Worm (Caenorhabditis elegans) whole organism, mixed stage, embryonic: Measurements from ENCODE around the gene F41H8.1.
A peak's percentile ranks its signal among the peaks of the same experiment; 100 is the strongest.

Source experiments
- M03D4.4 ChIP-seq: sonication (generic microtip); optimal IDR thresholded peaks from 2 replicates; lab custom pipeline; 2017; ENCODE audit warnings: mild to moderate bottlenecking, missing genetic modification characterization, missing compliant biosample characterization
- bed-3 ChIP-seq: fragments of 200-800 bp; sonication (Bioruptor generic); optimal IDR thresholded peaks from 3 replicates; lab custom pipeline; 2018; ENCODE audit warnings: mild to moderate bottlenecking, missing genetic modification characterization, moderate library complexity, missing compliant biosample characterization
- blmp-1 ChIP-seq: fragments of 150-350 bp; optimal IDR thresholded peaks from 2 replicates; lab custom pipeline; 2014; ENCODE audit warnings: missing biosample characterization, missing genetic modification characterization
- ceh-39 ChIP-seq: fragments of 150-350 bp; optimal IDR thresholded peaks from 2 replicates; lab custom pipeline; 2014; ENCODE audit warnings: missing biosample characterization, missing genetic modification characterization
- ceh-43 ChIP-seq: fragments of 200-800 bp; sonication (Bioruptor generic); optimal IDR thresholded peaks from 2 replicates; lab custom pipeline; 2018; ENCODE audit warnings: mild to moderate bottlenecking, missing genetic modification characterization, moderate library complexity, missing compliant biosample characterization
- ceh-83 ChIP-seq: fragments of 200-800 bp; sonication (Bioruptor generic); optimal IDR thresholded peaks from 2 replicates; lab custom pipeline; 2018; ENCODE audit warnings: mild to moderate bottlenecking, missing genetic modification characterization, missing compliant biosample characterization
- ces-1 ChIP-seq: fragments of 150-350 bp; optimal IDR thresholded peaks from 2 replicates; lab custom pipeline; 2014; ENCODE audit warnings: missing biosample characterization, missing genetic modification reagents, missing genetic modification characterization
- cnd-1 ChIP-seq: fragments of 200-800 bp; sonication (Bioruptor generic); optimal IDR thresholded peaks from 2 replicates; lab custom pipeline; 2018; ENCODE audit warnings: mild to moderate bottlenecking, missing genetic modification characterization, missing compliant biosample characterization
- drap-1 ChIP-seq: fragments of 200-800 bp; sonication (Bioruptor generic); optimal IDR thresholded peaks from 3 replicates; lab custom pipeline; 2018; ENCODE audit warnings: mild to moderate bottlenecking, missing genetic modification characterization, missing compliant biosample characterization
- elt-1 ChIP-seq: sonication (generic microtip); optimal IDR thresholded peaks from 2 replicates; lab custom pipeline; 2017; ENCODE audit warnings: missing genetic modification characterization, mild to moderate bottlenecking, missing compliant biosample characterization, antibody characterized with exemption, moderate library complexity, borderline replicate concordance; ENCODE audit not compliant: insufficient read depth
- elt-3 ChIP-seq: fragments of 150-350 bp; optimal IDR thresholded peaks from 2 replicates; lab custom pipeline; 2014; ENCODE audit warnings: missing biosample characterization, missing genetic modification characterization
- flh-1 ChIP-seq: fragments of 200-800 bp; sonication (Bioruptor generic); optimal IDR thresholded peaks from 2 replicates; lab custom pipeline; 2018; ENCODE audit warnings: mild to moderate bottlenecking, missing genetic modification characterization, moderate library complexity, missing compliant biosample characterization
- ham-2 ChIP-seq: fragments of 200-800 bp; sonication (Bioruptor generic); optimal IDR thresholded peaks from 2 replicates; lab custom pipeline; 2018; ENCODE audit warnings: mild to moderate bottlenecking, missing genetic modification characterization, missing compliant biosample characterization
- hlh-1 ChIP-seq: fragments of 150-350 bp; optimal IDR thresholded peaks from 2 replicates; lab custom pipeline; 2014; ENCODE audit warnings: missing biosample characterization, missing genetic modification reagents, missing genetic modification characterization
- lin-13 ChIP-seq: fragments of 150-350 bp; optimal IDR thresholded peaks from 2 replicates; lab custom pipeline; 2014; ENCODE audit warnings: missing biosample characterization, missing genetic modification characterization
- lin-32 ChIP-seq: fragments of 200-800 bp; sonication (Bioruptor generic); optimal IDR thresholded peaks from 2 replicates; lab custom pipeline; 2018; ENCODE audit warnings: mild to moderate bottlenecking, missing genetic modification characterization, missing compliant biosample characterization
- lsy-2 ChIP-seq: fragments of 150-350 bp; optimal IDR thresholded peaks from 2 replicates; lab custom pipeline; 2014; ENCODE audit warnings: missing biosample characterization, missing genetic modification characterization
- mab-5 ChIP-seq: fragments of 150-350 bp; optimal IDR thresholded peaks from 2 replicates; lab custom pipeline; 2014; ENCODE audit warnings: missing biosample characterization, missing genetic modification characterization
- mep-1 ChIP-seq: fragments of 150-350 bp; optimal IDR thresholded peaks from 2 replicates; lab custom pipeline; 2017; ENCODE audit warnings: missing biosample characterization, missing genetic modification reagents, missing genetic modification characterization, inconsistent platforms
- mls-2 ChIP-seq: sonication (generic microtip); optimal IDR thresholded peaks from 2 replicates; lab custom pipeline; 2016; ENCODE audit warnings: mild to moderate bottlenecking, missing genetic modification characterization, moderate library complexity, missing compliant biosample characterization
- nhr-12 ChIP-seq: fragments of 150-350 bp; optimal IDR thresholded peaks from 2 replicates; lab custom pipeline; 2014; ENCODE audit warnings: missing biosample characterization, missing genetic modification characterization
- nhr-2 ChIP-seq: fragments of 150-350 bp; optimal IDR thresholded peaks from 2 replicates; lab custom pipeline; 2014; ENCODE audit warnings: missing biosample characterization, missing genetic modification characterization
- nhr-237 ChIP-seq: fragments of 150-350 bp; optimal IDR thresholded peaks from 2 replicates; lab custom pipeline; 2014; ENCODE audit warnings: missing biosample characterization, missing genetic modification characterization
- nhr-28 ChIP-seq: fragments of 150-350 bp; optimal IDR thresholded peaks from 2 replicates; lab custom pipeline; 2014; ENCODE audit warnings: missing biosample characterization, missing genetic modification characterization
- nhr-76 ChIP-seq: sonication (generic microtip); optimal IDR thresholded peaks from 2 replicates; lab custom pipeline; 2017; ENCODE audit warnings: missing biosample characterization, missing genetic modification characterization
- snpc-4 ChIP-seq: fragments of 150-350 bp; optimal IDR thresholded peaks from 2 replicates; lab custom pipeline; 2014; ENCODE audit warnings: missing biosample characterization, missing genetic modification characterization
- sptf-1 ChIP-seq: sonication (generic microtip); optimal IDR thresholded peaks from 2 replicates; lab custom pipeline; 2017; ENCODE audit warnings: mild to moderate bottlenecking, missing genetic modification characterization, moderate library complexity, missing compliant biosample characterization
- tbx-8 ChIP-seq: fragments of 200-800 bp; sonication (Bioruptor generic); optimal IDR thresholded peaks from 2 replicates; lab custom pipeline; 2018; ENCODE audit warnings: mild to moderate bottlenecking, missing genetic modification characterization, moderate library complexity, missing compliant biosample characterization
- unc-120 ChIP-seq: sonication (generic microtip); optimal IDR thresholded peaks from 2 replicates; lab custom pipeline; 2017; ENCODE audit warnings: missing genetic modification characterization, missing compliant biosample characterization; ENCODE audit not compliant: poor library complexity, severe bottlenecking
- unc-62 ChIP-seq: fragments of 150-350 bp; optimal IDR thresholded peaks from 2 replicates; lab custom pipeline; 2014; ENCODE audit warnings: missing biosample characterization, missing genetic modification reagents, missing genetic modification characterization
- zip-8 ChIP-seq: fragments of 150-350 bp; optimal IDR thresholded peaks from 2 replicates; lab custom pipeline; 2014; ENCODE audit warnings: missing biosample characterization, missing genetic modification characterization

Gene F41H8.1

DNA sequence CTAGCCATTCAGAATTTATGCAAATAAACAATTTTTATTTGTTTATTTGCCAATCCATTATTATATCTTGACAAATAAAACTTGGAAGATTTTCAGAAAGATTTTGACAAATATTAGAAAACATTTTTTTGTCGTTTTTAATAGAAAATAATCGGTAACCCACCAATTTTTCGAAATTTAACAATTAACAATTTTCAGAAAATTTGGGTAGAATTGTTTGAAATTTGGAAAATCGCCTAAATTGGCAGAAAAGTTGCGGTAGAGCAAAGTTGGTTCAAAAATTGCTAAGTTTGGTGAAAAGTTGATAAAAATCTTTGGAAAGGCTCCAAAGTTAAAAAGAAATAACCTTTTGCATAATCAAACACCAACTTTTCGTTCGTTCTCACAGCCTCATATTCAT, 25.2 kb upstream of the F41H8.1 start:
- no peak for TF ChIP-seq ceh-39 (tag; lab: Kevin White, UChicago)
- TF ChIP-seq zip-8 (tag; lab: Kevin White, UChicago), result no peak
- TF ChIP-seq nhr-76 (tag; lab: Kevin White, UChicago), result no peak
- no peak for TF ChIP-seq elt-3
- no peak for TF ChIP-seq bed-3
- TF ChIP-seq mls-2 (tag; lab: Kevin White, UChicago), result no peak
- TF ChIP-seq nhr-28 (tag; lab: Kevin White, UChicago), result no peak
- no peak for TF ChIP-seq snpc-4 (tag; lab: Kevin White, UChicago)
- TF ChIP-seq ceh-83 (GFP tag; lab: Kevin White, UChicago), result no peak
- no peak for TF ChIP-seq nhr-237 (tag; lab: Kevin White, UChicago)
- TF ChIP-seq mab-5, result no peak
- TF ChIP-seq nhr-12 (tag; lab: Kevin White, UChicago), result no peak
- TF ChIP-seq nhr-2, result no peak
- no peak for TF ChIP-seq sptf-1

ce11 chrV:810281-810862, 23.1 kb upstream of the F41H8.1 start, which contains the start of gene R13D11.4:
Gene R13D11.4 (plus strand): TSS chrV:810812.
- peak; percentile 67 for TF ChIP-seq ces-1 (GFP tag; lab: Kevin White, UChicago)
- TF ChIP-seq cnd-1, result no peak
- TF ChIP-seq lsy-2 (tag; lab: Kevin White, UChicago), result no peak
- no peak for TF ChIP-seq nhr-237 (tag; lab: Kevin White, UChicago)
- no peak for TF ChIP-seq ceh-83 (GFP tag; lab: Kevin White, UChicago)
- TF ChIP-seq snpc-4 (tag; lab: Kevin White, UChicago), result no peak
- TF ChIP-seq ham-2, result no peak

DNA sequence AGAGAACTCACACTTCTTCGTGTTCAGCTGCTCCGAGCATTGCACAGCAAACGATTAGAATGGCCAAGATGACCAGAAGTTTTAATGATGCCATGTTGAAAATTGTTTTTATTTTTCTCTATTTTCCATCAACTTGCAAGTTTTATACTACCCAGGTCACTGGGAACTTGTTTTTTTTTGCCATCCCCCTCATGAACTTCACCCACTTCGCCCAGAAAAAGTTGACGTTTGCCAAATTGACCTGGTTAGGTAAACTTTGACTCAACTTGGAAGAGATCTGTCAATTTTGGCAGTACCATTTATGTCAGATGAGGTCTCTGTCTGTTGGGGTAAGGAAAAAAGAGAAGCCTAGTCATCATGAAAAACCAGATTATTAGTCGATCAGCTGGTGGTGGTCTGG, 20.4 kb upstream of the F41H8.1 start, which contains the start of gene R13D11.10:
Gene R13D11.10, minus strand, starts transcription at position 101 of the 400 bp plus-strand sequence.
- TF ChIP-seq nhr-237 (tag; lab: Kevin White, UChicago) (no peak), unc-120 (tag; lab: Kevin White, UChicago) (no peak), elt-3 (no peak), nhr-28 (tag; lab: Kevin White, UChicago) (no peak), mep-1 (no peak), lin-13 (no peak), mls-2 (tag; lab: Kevin White, UChicago) (no peak), mab-5 (no peak), ceh-43 (GFP tag; lab: Kevin White, UChicago) (no peak), elt-1 (tag; lab: Kevin White, UChicago) (no peak), ham-2 (no peak), snpc-4 (tag; lab: Kevin White, UChicago) (no peak), nhr-12 (tag; lab: Kevin White, UChicago) (no peak), bed-3 (no peak), ceh-39 (tag; lab: Kevin White, UChicago) (no peak), nhr-76 (tag; lab: Kevin White, UChicago) (no peak)

DNA sequence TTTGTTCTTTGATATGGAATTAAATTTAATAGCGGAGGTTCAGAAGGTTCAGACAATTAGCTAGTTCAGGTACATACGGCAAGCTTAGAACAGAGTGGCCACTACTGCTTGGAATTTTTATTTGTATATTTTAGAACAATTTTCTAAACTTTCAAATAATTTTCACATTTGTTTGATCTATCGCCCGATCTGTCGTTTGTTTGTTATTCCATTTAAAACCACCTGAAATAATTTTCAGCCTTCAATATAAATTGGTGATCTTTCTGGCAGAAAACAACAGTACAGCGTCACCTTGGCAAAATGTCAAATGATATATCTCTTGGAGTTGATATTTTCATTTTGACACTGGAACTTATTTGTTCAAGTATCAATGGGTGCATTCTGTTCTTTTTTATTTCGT, 18.8 kb upstream of the F41H8.1 start, which contains the start of gene R13D11.3:
Gene R13D11.3, plus strand, starts transcription at position 301 of the 400 bp plus-strand sequence.
- TF ChIP-seq flh-1 (GFP tag; lab: Kevin White, UChicago), result no peak
- TF ChIP-seq nhr-2, result no peak
- TF ChIP-seq blmp-1 (tag; lab: Kevin White, UChicago), result no peak
- TF ChIP-seq ham-2, result no peak
- TF ChIP-seq nhr-12 (tag; lab: Kevin White, UChicago), result no peak
- no peak for TF ChIP-seq elt-1 (tag; lab: Kevin White, UChicago)
- no peak for TF ChIP-seq tbx-8 (GFP tag; lab: Kevin White, UChicago)
- TF ChIP-seq lsy-2 (tag; lab: Kevin White, UChicago), result no peak
- no peak for TF ChIP-seq snpc-4 (tag; lab: Kevin White, UChicago)
- no peak for TF ChIP-seq lin-32
- TF ChIP-seq nhr-28 (tag; lab: Kevin White, UChicago), result no peak
- no peak for TF ChIP-seq hlh-1 (tag; lab: Kevin White, UChicago)
- TF ChIP-seq nhr-76 (tag; lab: Kevin White, UChicago), result no peak
- TF ChIP-seq unc-62 (GFP tag; lab: Kevin White, UChicago), result no peak
- TF ChIP-seq nhr-237 (tag; lab: Kevin White, UChicago), result no peak
- TF ChIP-seq ceh-43 (GFP tag; lab: Kevin White, UChicago), result no peak
- no peak for TF ChIP-seq M03D4.4 (tag; lab: Kevin White, UChicago)
- TF ChIP-seq zip-8 (tag; lab: Kevin White, UChicago), result no peak
- TF ChIP-seq drap-1 (GFP tag; lab: Kevin White, UChicago), result no peak
